Worm (Caenorhabditis elegans) whole organism, late embryonic: Measurements from ENCODE around the gene set-19.
A peak's percentile ranks its signal among the peaks of the same experiment; 100 is the strongest.

Experiments
- C08G9.2 ChIP-seq: sonication (generic microtip); optimal IDR thresholded peaks from 2 replicates; lab custom pipeline; 2016; ENCODE audit warnings: mild to moderate bottlenecking, missing genetic modification characterization, moderate library complexity, missing compliant biosample characterization
- C38D4.7 ChIP-seq: fragments of 200-800 bp; sonication (Bioruptor generic); optimal IDR thresholded peaks from 2 replicates; lab custom pipeline; 2018; ENCODE audit warnings: mild to moderate bottlenecking, missing genetic modification characterization, moderate library complexity, missing compliant biosample characterization
- F13H6.1 ChIP-seq: sonication (generic microtip); optimal IDR thresholded peaks from 2 replicates; lab custom pipeline; 2016; ENCODE audit warnings: missing genetic modification characterization, missing compliant biosample characterization
- T23F11.4 ChIP-seq: fragments of 200-800 bp; sonication (Bioruptor generic); optimal IDR thresholded peaks from 2 replicates; lab custom pipeline; 2018; ENCODE audit warnings: mild to moderate bottlenecking, missing genetic modification characterization, missing compliant biosample characterization
- ahr-1 ChIP-seq: sonication (generic microtip); optimal IDR thresholded peaks from 2 replicates; lab custom pipeline; 2016; ENCODE audit warnings: missing genetic modification characterization, missing compliant biosample characterization
- ama-1 ChIP-seq: fragments of 150-350 bp; optimal IDR thresholded peaks from 2 replicates; lab custom pipeline; 2014
- ceh-14 ChIP-seq: sonication (generic microtip); optimal IDR thresholded peaks from 2 replicates; lab custom pipeline; 2016; ENCODE audit warnings: missing genotype, missing genetic modification characterization, missing compliant biosample characterization
- ceh-19 ChIP-seq: fragments of 200-800 bp; sonication (Bioruptor generic); optimal IDR thresholded peaks from 2 replicates; lab custom pipeline; 2018; ENCODE audit warnings: mild to moderate bottlenecking, missing genetic modification characterization, missing compliant biosample characterization
- ceh-30 ChIP-seq: fragments of 150-350 bp; optimal IDR thresholded peaks from 2 replicates; lab custom pipeline; 2014; ENCODE audit warnings: missing biosample characterization, missing genetic modification characterization
- ceh-31 ChIP-seq: sonication (generic microtip); optimal IDR thresholded peaks from 2 replicates; lab custom pipeline; 2016; ENCODE audit warnings: missing genetic modification characterization, missing compliant biosample characterization
- ceh-34 ChIP-seq: sonication (generic microtip); optimal IDR thresholded peaks from 2 replicates; lab custom pipeline; 2016; ENCODE audit warnings: mild to moderate bottlenecking, missing genetic modification characterization, missing compliant biosample characterization
- ceh-48 ChIP-seq: sonication (generic microtip); optimal IDR thresholded peaks from 2 replicates; lab custom pipeline; 2016; ENCODE audit warnings: missing genetic modification characterization, inconsistent platforms, missing compliant biosample characterization
- ceh-6 ChIP-seq: fragments of 200-800 bp; sonication (Bioruptor generic); optimal IDR thresholded peaks from 2 replicates; lab custom pipeline; 2018; ENCODE audit warnings: mild to moderate bottlenecking, missing genetic modification characterization, missing compliant biosample characterization
- ceh-9 ChIP-seq: sonication (generic microtip); optimal IDR thresholded peaks from 2 replicates; lab custom pipeline; 2016; ENCODE audit warnings: mild to moderate bottlenecking, missing genetic modification characterization, inconsistent platforms, missing compliant biosample characterization
- dmd-4 ChIP-seq: sonication (generic microtip); optimal IDR thresholded peaks from 2 replicates; lab custom pipeline; 2016; ENCODE audit warnings: borderline replicate concordance, missing genetic modification characterization, missing compliant biosample characterization
- dve-1 ChIP-seq: sonication (generic microtip); optimal IDR thresholded peaks from 2 replicates; lab custom pipeline; 2017; ENCODE audit warnings: antibody characterized with exemption, mild to moderate bottlenecking, missing genetic modification characterization, missing compliant biosample characterization
- elt-4 ChIP-seq: sonication (generic microtip); optimal IDR thresholded peaks from 2 replicates; lab custom pipeline; 2016; ENCODE audit warnings: missing genetic modification characterization, missing compliant biosample characterization
- eyg-1 ChIP-seq: sonication (generic microtip); optimal IDR thresholded peaks from 2 replicates; lab custom pipeline; 2016; ENCODE audit warnings: missing genotype, missing genetic modification characterization, missing compliant biosample characterization
- fkh-6 ChIP-seq: sonication (generic microtip); optimal IDR thresholded peaks from 2 replicates; lab custom pipeline; 2016; ENCODE audit warnings: missing genetic modification characterization, missing compliant biosample characterization
- gmeb-2 ChIP-seq: sonication (generic microtip); optimal IDR thresholded peaks from 2 replicates; lab custom pipeline; 2016; ENCODE audit warnings: missing genetic modification characterization, inconsistent platforms, missing compliant biosample characterization
- hlh-13 ChIP-seq: fragments of 200-800 bp; sonication (Bioruptor generic); optimal IDR thresholded peaks from 2 replicates; lab custom pipeline; 2018; ENCODE audit warnings: mild to moderate bottlenecking, missing genetic modification characterization, missing compliant biosample characterization
- hlh-15 ChIP-seq: sonication (generic microtip); optimal IDR thresholded peaks from 2 replicates; lab custom pipeline; 2016; ENCODE audit warnings: missing genetic modification characterization, missing compliant biosample characterization
- hlh-30 ChIP-seq: sonication (generic microtip); optimal IDR thresholded peaks from 2 replicates; lab custom pipeline; 2017; ENCODE audit warnings: antibody characterized with exemption, missing genetic modification characterization, missing compliant biosample characterization; ENCODE audit not compliant: insufficient read depth
- hlh-6 ChIP-seq: sonication (generic microtip); optimal IDR thresholded peaks from 2 replicates; lab custom pipeline; 2016; ENCODE audit warnings: missing genotype, missing genetic modification characterization, missing compliant biosample characterization
- hlh-8 ChIP-seq: sonication (generic microtip); optimal IDR thresholded peaks from 2 replicates; lab custom pipeline; 2016; ENCODE audit warnings: missing genotype, missing genetic modification characterization, missing compliant biosample characterization
- lim-6 ChIP-seq: sonication (generic microtip); optimal IDR thresholded peaks from 2 replicates; lab custom pipeline; 2016; ENCODE audit warnings: missing genetic modification characterization, missing compliant biosample characterization
- lin-11 ChIP-seq: fragments of 200-800 bp; sonication (Bioruptor generic); optimal IDR thresholded peaks from 2 replicates; lab custom pipeline; 2018; ENCODE audit warnings: mild to moderate bottlenecking, missing genetic modification characterization, missing compliant biosample characterization
- madf-2 ChIP-seq: sonication (generic microtip); optimal IDR thresholded peaks from 2 replicates; lab custom pipeline; 2017; ENCODE audit warnings: missing genetic modification characterization, missing compliant biosample characterization
- nfya-1 ChIP-seq: sonication (generic microtip); optimal IDR thresholded peaks from 2 replicates; lab custom pipeline; 2017; ENCODE audit warnings: missing genetic modification characterization, mild to moderate bottlenecking, missing compliant biosample characterization, antibody characterized with exemption, moderate library complexity
- npax-4 ChIP-seq: sonication (generic microtip); optimal IDR thresholded peaks from 2 replicates; lab custom pipeline; 2016; ENCODE audit warnings: missing genetic modification characterization, missing compliant biosample characterization
- pax-1 ChIP-seq: fragments of 150-350 bp; optimal IDR thresholded peaks from 2 replicates; lab custom pipeline; 2014; ENCODE audit warnings: missing biosample characterization, missing genetic modification characterization
- pqm-1 ChIP-seq: sonication (generic microtip); optimal IDR thresholded peaks from 2 replicates; lab custom pipeline; 2016; ENCODE audit warnings: missing genetic modification characterization, missing compliant biosample characterization
- pros-1 ChIP-seq: fragments of 150-350 bp; optimal IDR thresholded peaks from 2 replicates; lab custom pipeline; 2014; ENCODE audit warnings: missing biosample characterization, missing genetic modification reagents, missing genetic modification characterization
- ref-2 ChIP-seq: sonication (generic microtip); optimal IDR thresholded peaks from 2 replicates; lab custom pipeline; 2016; ENCODE audit warnings: missing genetic modification characterization, missing compliant biosample characterization
- rnt-1 ChIP-seq: sonication (generic microtip); optimal IDR thresholded peaks from 2 replicates; lab custom pipeline; 2016; ENCODE audit warnings: missing genetic modification characterization, missing compliant biosample characterization
- sdc-2 ChIP-seq: sonication (generic microtip); optimal IDR thresholded peaks from 2 replicates; lab custom pipeline; 2016; ENCODE audit warnings: missing genotype, missing genetic modification characterization, missing compliant biosample characterization
- tbx-2 ChIP-seq: sonication (generic microtip); optimal IDR thresholded peaks from 2 replicates; lab custom pipeline; 2016; ENCODE audit warnings: missing genetic modification characterization, missing compliant biosample characterization
- tbx-7 ChIP-seq: sonication (generic microtip); optimal IDR thresholded peaks from 2 replicates; lab custom pipeline; 2016; ENCODE audit warnings: missing genotype, missing genetic modification characterization, missing compliant biosample characterization
- ttx-3 ChIP-seq: sonication (generic microtip); optimal IDR thresholded peaks from 2 replicates; lab custom pipeline; 2016; ENCODE audit warnings: missing genetic modification reagents, missing genetic modification characterization, missing compliant biosample characterization
- unc-3 ChIP-seq, 2 experiments: fragments of 200-800 bp in 1 of 2; sonication (Bioruptor generic) in 1 of 2; sonication (generic microtip) in 1 of 2; conservative IDR thresholded peaks in 1 of 2; optimal IDR thresholded peaks in 1 of 2; 2 replicates each; pipeline versions ENCODE4 v1.3.6 to Lab custom; 2016 to 2022; ENCODE audit warnings: missing compliant biosample characterization in 2 of 2, missing genetic modification characterization in 2 of 2, missing genetic modification reagents in 1 of 2
- unc-86 ChIP-seq: sonication (generic microtip); optimal IDR thresholded peaks from 2 replicates; lab custom pipeline; 2016; ENCODE audit warnings: missing genetic modification characterization, missing compliant biosample characterization
- ztf-16 ChIP-seq: sonication (generic microtip); optimal IDR thresholded peaks from 2 replicates; lab custom pipeline; 2017; ENCODE audit warnings: missing genetic modification characterization, missing compliant biosample characterization

set-19 gene

DNA sequence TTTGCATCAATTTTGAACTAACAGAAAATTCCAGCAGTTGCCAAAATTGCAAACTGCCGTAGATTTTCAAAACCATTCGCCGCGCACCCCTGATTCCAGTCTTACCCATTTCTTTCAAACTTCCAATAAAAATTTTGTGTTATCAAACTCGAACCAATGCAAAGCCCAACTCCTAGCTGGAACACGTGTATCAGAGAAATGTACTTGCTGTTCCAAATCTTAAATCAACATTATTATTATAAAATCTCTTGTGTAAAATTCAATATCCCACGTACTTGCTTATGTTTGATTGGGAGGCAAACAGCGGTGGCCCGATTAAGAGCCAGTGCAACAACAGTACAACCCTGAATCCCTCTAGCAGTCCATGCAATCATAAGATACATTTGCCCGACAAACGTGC is 35.9 kb downstream of the set-19 start:
- TF ChIP-seq tbx-7 = no peak
- no peak for TF ChIP-seq npax-4 (tag; lab: Kevin White, UChicago)
- no peak for TF ChIP-seq pros-1
- TF ChIP-seq ama-1 (lab: Kevin White, UChicago) = no peak
- TF ChIP-seq dve-1 = no peak
- TF ChIP-seq sdc-2 (tag; lab: Kevin White, UChicago) = no peak
- no peak for TF ChIP-seq ztf-16 (tag; lab: Kevin White, UChicago)
- no peak for TF ChIP-seq ceh-6 (GFP tag; lab: Kevin White, UChicago)
- no peak for TF ChIP-seq hlh-13
- no peak for TF ChIP-seq pqm-1 (tag; lab: Kevin White, UChicago)
- TF ChIP-seq tbx-2 = no peak
- no peak for TF ChIP-seq elt-4 (tag; lab: Kevin White, UChicago)
- TF ChIP-seq ceh-34 (tag; lab: Kevin White, UChicago) = no peak
- no peak for TF ChIP-seq hlh-15
- no peak for TF ChIP-seq ahr-1 (tag; lab: Kevin White, UChicago)

DNA sequence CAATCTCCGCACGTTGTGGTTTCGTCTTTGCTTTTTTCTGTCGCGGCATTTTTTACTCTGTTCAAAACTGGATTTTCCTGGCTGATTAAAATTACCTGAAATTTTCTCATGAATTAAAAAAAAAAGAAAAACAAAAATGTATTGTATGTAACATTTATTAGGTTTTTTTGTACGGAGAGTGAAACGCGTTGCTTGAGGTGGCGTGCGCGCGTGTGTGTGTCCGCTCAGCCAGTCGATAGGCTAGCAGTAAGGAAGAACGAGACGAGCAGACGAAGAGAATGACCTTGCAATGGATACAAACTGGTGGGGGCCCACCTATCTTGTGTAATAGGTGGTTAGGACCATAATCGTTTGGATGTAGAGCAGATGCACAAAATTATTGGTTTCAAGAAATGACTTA is 38.7 kb downstream of the set-19 start, which contains the start of gene T22B7.4:
T22B7.4 (minus strand) TSS at position 101 of the 400 bp plus-strand sequence.
- TF ChIP-seq F13H6.1 (tag; lab: Kevin White, UChicago) (no peak), lin-11 (no peak), rnt-1 (tag; lab: Kevin White, UChicago) (no peak), hlh-30 (tag; lab: Kevin White, UChicago) (no peak), dmd-4 (peak; percentile 11), ceh-48 (tag; lab: Kevin White, UChicago) (no peak)

DNA sequence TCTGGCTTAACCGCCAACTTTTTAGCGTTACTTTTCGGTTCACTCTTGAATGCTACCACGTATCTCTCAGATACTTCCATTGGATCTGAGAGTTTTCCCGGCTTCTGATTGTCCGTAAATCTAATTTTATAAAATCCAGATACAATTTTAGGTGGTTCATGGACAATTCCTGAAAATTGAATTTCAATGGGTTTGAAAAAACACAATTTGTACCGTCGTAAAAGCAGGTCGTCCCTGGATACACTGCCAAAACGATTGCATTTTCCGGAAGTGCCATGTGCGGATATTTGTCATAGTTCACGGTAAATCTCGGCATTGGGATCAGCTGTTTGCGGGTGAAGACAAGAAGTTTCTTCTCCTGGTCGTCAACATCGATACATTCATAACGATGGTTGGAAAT is 40.5 kb downstream of the set-19 start:
- no peak for TF ChIP-seq ceh-19
- TF ChIP-seq pax-1 = no peak
- TF ChIP-seq madf-2 (tag; lab: Kevin White, UChicago) = no peak
- no peak for TF ChIP-seq T23F11.4 (GFP tag; lab: Kevin White, UChicago)
- TF ChIP-seq ztf-16 (tag; lab: Kevin White, UChicago) = no peak
- TF ChIP-seq eyg-1 = no peak
- TF ChIP-seq unc-3 (GFP tag; conservative IDR thresholded peaks at IDR 0.05; lab: Robert Waterston, UW) = no peak
- no peak for TF ChIP-seq unc-3 (tag; optimal IDR thresholded peaks at IDR 0.05; lab: Kevin White, UChicago)
- no peak for TF ChIP-seq unc-86 (tag; lab: Kevin White, UChicago)
- no peak for TF ChIP-seq ceh-34 (tag; lab: Kevin White, UChicago)
- no peak for TF ChIP-seq pros-1
- no peak for TF ChIP-seq ceh-9 (tag; lab: Kevin White, UChicago)
- no peak for TF ChIP-seq nfya-1 (tag; lab: Kevin White, UChicago)
- no peak for TF ChIP-seq ceh-14 (tag; lab: Kevin White, UChicago)
- no peak for TF ChIP-seq gmeb-2 (tag; lab: Kevin White, UChicago)
- no peak for TF ChIP-seq hlh-6 (tag; lab: Kevin White, UChicago)
- TF ChIP-seq C08G9.2 = no peak
- no peak for TF ChIP-seq C38D4.7
- no peak for TF ChIP-seq tbx-2
- TF ChIP-seq ttx-3 = no peak
- TF ChIP-seq ceh-31 = no peak

DNA sequence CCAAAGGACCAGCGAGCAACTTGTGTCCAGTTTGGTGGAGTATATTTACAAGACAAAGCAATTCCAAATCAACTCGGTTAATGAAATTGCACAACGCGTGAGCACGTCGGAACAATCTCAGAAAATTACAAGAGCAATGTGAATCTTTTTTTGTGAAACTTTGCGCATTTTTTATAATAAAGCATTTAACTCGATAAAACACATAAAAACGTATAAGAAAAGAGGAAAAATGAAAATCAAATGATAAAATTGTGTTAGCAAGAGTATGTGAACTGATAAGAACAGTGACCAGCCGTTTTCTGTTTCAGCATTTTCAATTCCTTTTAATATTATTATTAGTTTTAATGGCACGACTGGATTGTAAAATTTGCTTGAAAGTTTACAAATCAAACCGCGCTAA is 48.4 kb downstream of the set-19 start, which contains the start of gene T22B7.8:
T22B7.8 (plus strand) TSS at position 301 of the 400 bp plus-strand sequence.
- TF ChIP-seq ztf-16 (tag; lab: Kevin White, UChicago) = no peak
- TF ChIP-seq lim-6 (tag; lab: Kevin White, UChicago) = no peak
- TF ChIP-seq F13H6.1 (tag; lab: Kevin White, UChicago) = no peak
- TF ChIP-seq ceh-48 (tag; lab: Kevin White, UChicago) = no peak
- no peak for TF ChIP-seq fkh-6 (tag; lab: Kevin White, UChicago)
- no peak for TF ChIP-seq hlh-8 (tag; lab: Kevin White, UChicago)
- no peak for TF ChIP-seq hlh-6 (tag; lab: Kevin White, UChicago)
- TF ChIP-seq T23F11.4 (GFP tag; lab: Kevin White, UChicago) = no peak
- no peak for TF ChIP-seq ceh-14 (tag; lab: Kevin White, UChicago)
- TF ChIP-seq ref-2 (tag; lab: Kevin White, UChicago) = no peak
- TF ChIP-seq sdc-2 (tag; lab: Kevin White, UChicago) = no peak
- TF ChIP-seq unc-86 (tag; lab: Kevin White, UChicago) = no peak
- TF ChIP-seq ceh-31 = no peak
- TF ChIP-seq hlh-13 = no peak
- TF ChIP-seq rnt-1 (tag; lab: Kevin White, UChicago) = no peak
- TF ChIP-seq hlh-15 = no peak
- no peak for TF ChIP-seq ceh-30 (tag; lab: Kevin White, UChicago)
